Fruit fly (Drosophila melanogaster) whole organism, embryonic: ENCODE measurements around the gene CG6574.

Experiments
- ATbp ChIP-seq: fragments of 200-800 bp; sonication (Bioruptor generic); optimal IDR thresholded peaks from 2 replicates; lab custom pipeline; 2017; ENCODE audit warnings: missing biosample characterization, mild to moderate bottlenecking, missing genetic modification characterization, missing genetic modification reagents
- CG10543 ChIP-seq: fragments of 200-800 bp; sonication (Bioruptor generic); optimal IDR thresholded peaks from 3 replicates; lab custom pipeline; 2017; ENCODE audit warnings: missing biosample characterization, mild to moderate bottlenecking, missing genetic modification characterization, moderate library complexity
- CG12155 ChIP-seq: fragments of 200-800 bp; sonication (Bioruptor generic); optimal IDR thresholded peaks from 3 replicates; lab custom pipeline; 2016; ENCODE audit warnings: missing biosample characterization, missing genetic modification characterization
- CG13624 ChIP-seq: fragments of 200-800 bp; sonication (Bioruptor generic); optimal IDR thresholded peaks from 2 replicates; lab custom pipeline; 2016; ENCODE audit warnings: missing biosample characterization, missing genetic modification characterization
- CG14441 ChIP-seq: fragments of 200-800 bp; sonication (Bioruptor generic); IDR thresholded peaks from 2 replicates; pipeline ENCODE4 v1.3.6; 2022; ENCODE audit warnings: missing biosample characterization, missing genetic modification characterization
- CG15601 ChIP-seq: fragments of 200-800 bp; sonication (Bioruptor generic); optimal IDR thresholded peaks from 3 replicates; lab custom pipeline; 2019; ENCODE audit warnings: missing biosample characterization, mild to moderate bottlenecking, missing genetic modification characterization, moderate library complexity
- CG16779 ChIP-seq: fragments of 200-800 bp; sonication (Bioruptor generic); IDR thresholded peaks from 2 replicates; pipeline ENCODE4 v1.3.6; 2022; ENCODE audit warnings: missing biosample characterization, missing genetic modification characterization
- CG17385 ChIP-seq: fragments of 200-800 bp; sonication (Bioruptor generic); optimal IDR thresholded peaks from 3 replicates; lab custom pipeline; 2018; ENCODE audit warnings: missing biosample characterization, mild to moderate bottlenecking, missing genetic modification characterization
- CG17912 ChIP-seq: fragments of 200-800 bp; sonication (Bioruptor generic); optimal IDR thresholded peaks from 2 replicates; lab custom pipeline; 2018; ENCODE audit warnings: missing biosample characterization, mild to moderate bottlenecking, missing genetic modification characterization
- CG18619 ChIP-seq: fragments of 200-800 bp; sonication (Bioruptor generic); optimal IDR thresholded peaks from 3 replicates; lab custom pipeline; 2017; ENCODE audit warnings: missing biosample characterization, mild to moderate bottlenecking, missing genetic modification characterization
- CG2202 ChIP-seq: fragments of 200-800 bp; sonication (Bioruptor generic); optimal IDR thresholded peaks from 2 replicates; lab custom pipeline; 2018; ENCODE audit warnings: missing biosample characterization, mild to moderate bottlenecking, missing genetic modification characterization
- CG31365 ChIP-seq: fragments of 200-800 bp; sonication (Bioruptor generic); optimal IDR thresholded peaks from 2 replicates; lab custom pipeline; 2018; ENCODE audit warnings: missing biosample characterization, mild to moderate bottlenecking, missing genetic modification characterization
- CG31388 ChIP-seq: fragments of 200-800 bp; sonication (Bioruptor generic); optimal IDR thresholded peaks from 2 replicates; lab custom pipeline; 2016; ENCODE audit warnings: missing biosample characterization, missing genetic modification characterization
- CG3281 ChIP-seq: fragments of 200-800 bp; sonication (Bioruptor generic); optimal IDR thresholded peaks from 3 replicates; lab custom pipeline; 2017; ENCODE audit warnings: missing biosample characterization, mild to moderate bottlenecking, missing genetic modification characterization
- CG3838 ChIP-seq: fragments of 200-800 bp; sonication (Bioruptor generic); optimal IDR thresholded peaks from 3 replicates; lab custom pipeline; 2016; ENCODE audit warnings: missing biosample characterization, missing genetic modification characterization
- CG4854 ChIP-seq: fragments of 200-800 bp; sonication (Bioruptor generic); optimal IDR thresholded peaks from 2 replicates; lab custom pipeline; 2016; ENCODE audit warnings: missing biosample characterization, missing genetic modification characterization, inconsistent platforms
- CG6683 ChIP-seq: fragments of 200-800 bp; sonication (Bioruptor generic); optimal IDR thresholded peaks from 2 replicates; lab custom pipeline; 2017; ENCODE audit warnings: missing biosample characterization, mild to moderate bottlenecking, missing genetic modification characterization, missing genetic modification reagents
- CG6689 ChIP-seq: fragments of 200-800 bp; sonication (Bioruptor generic); IDR thresholded peaks from 2 replicates; pipeline ENCODE4 v1.3.6; 2022; ENCODE audit warnings: missing biosample characterization, missing genetic modification characterization
- CG7987 ChIP-seq: fragments of 200-800 bp; sonication (Bioruptor generic); optimal IDR thresholded peaks from 2 replicates; lab custom pipeline; 2018; ENCODE audit warnings: missing biosample characterization, mild to moderate bottlenecking, missing genetic modification characterization, moderate library complexity
- CG8478 ChIP-seq: fragments of >200 bp; optimal IDR thresholded peaks from 2 replicates; lab custom pipeline; 2018
- CG8924 ChIP-seq: fragments of 200-800 bp; optimal IDR thresholded peaks from 3 replicates; lab custom pipeline; 2019; ENCODE audit warnings: missing biosample characterization, mild to moderate bottlenecking, missing genetic modification characterization, moderate library complexity
- CoRest ChIP-seq: fragments of 200-800 bp; sonication (Bioruptor generic); optimal IDR thresholded peaks from 3 replicates; lab custom pipeline; 2018; ENCODE audit warnings: missing biosample characterization, mild to moderate bottlenecking, missing genetic modification characterization, moderate library complexity
- Fer2 ChIP-seq: fragments of 200-800 bp; sonication (Bioruptor generic); optimal IDR thresholded peaks from 2 replicates; lab custom pipeline; 2018; ENCODE audit warnings: missing biosample characterization, mild to moderate bottlenecking, missing genetic modification characterization, moderate library complexity
- Kr ChIP-seq: fragments of 200-800 bp; sonication (Bioruptor generic); optimal IDR thresholded peaks from 2 replicates; lab custom pipeline; 2017; ENCODE audit warnings: missing biosample characterization, mild to moderate bottlenecking, missing genetic modification characterization
- Med ChIP-seq: fragments of 200-800 bp; sonication (Bioruptor generic); peaks from one replicate; lab custom pipeline; 2016; ENCODE audit warnings: missing biosample characterization, missing genetic modification characterization, mild to moderate bottlenecking, inconsistent platforms, moderate library complexity
- Nf-YC ChIP-seq: fragments of 200-800 bp; optimal IDR thresholded peaks from 3 replicates; lab custom pipeline; 2019; ENCODE audit warnings: missing biosample characterization, mild to moderate bottlenecking, missing genetic modification characterization, moderate library complexity
- Sox102F ChIP-seq: fragments of 200-800 bp; sonication (Bioruptor generic); optimal IDR thresholded peaks from 2 replicates; lab custom pipeline; 2018; ENCODE audit warnings: missing biosample characterization, mild to moderate bottlenecking, missing genetic modification characterization, moderate library complexity
- Ssrp ChIP-seq: fragments of 200-800 bp; sonication (Bioruptor generic); optimal IDR thresholded peaks from 2 replicates; lab custom pipeline; 2018; ENCODE audit warnings: missing biosample characterization, mild to moderate bottlenecking, missing genetic modification characterization, moderate library complexity
- Tbp ChIP-seq: fragments of >200 bp; optimal IDR thresholded peaks from 2 replicates; lab custom pipeline; 2018; ENCODE audit warnings: missing biosample characterization, missing genetic modification characterization
- ato ChIP-seq: fragments of 200-800 bp; sonication (Bioruptor generic); IDR thresholded peaks from 2 replicates; pipeline ENCODE4 v1.3.6; 2022; ENCODE audit warnings: missing biosample characterization, missing genetic modification characterization; ENCODE audit not compliant: partially characterized antibody
- bsh ChIP-seq, 2 experiments: fragments of 200-800 bp; sonication (Bioruptor generic); optimal IDR thresholded peaks; 2 replicates each; lab custom pipeline; 2017 to 2018; ENCODE audit warnings: mild to moderate bottlenecking in 2 of 2, missing biosample characterization in 2 of 2, missing genetic modification characterization in 2 of 2, moderate library complexity in 1 of 2
- chinmo ChIP-seq: fragments of 200-800 bp; sonication (Bioruptor generic); IDR thresholded peaks from 4 replicates; pipeline ENCODE4 v1.3.6; 2022; ENCODE audit warnings: missing biosample characterization, missing genetic modification characterization; ENCODE audit not compliant: partially characterized antibody
- ci ChIP-seq: fragments of 200-800 bp; sonication (Bioruptor generic); IDR thresholded peaks from 3 replicates; pipeline ENCODE4 v1.3.6; 2022; ENCODE audit warnings: missing biosample characterization, missing genetic modification characterization
- crol ChIP-seq: fragments of 200-800 bp; sonication (Bioruptor generic); IDR thresholded peaks from 2 replicates; pipeline ENCODE4 v1.3.6; 2022; ENCODE audit warnings: missing biosample characterization, missing genetic modification characterization
- dmrt99B ChIP-seq: fragments of 200-800 bp; sonication (Bioruptor generic); optimal IDR thresholded peaks from 2 replicates; lab custom pipeline; 2018; ENCODE audit warnings: missing biosample characterization, mild to moderate bottlenecking, missing genetic modification characterization, moderate library complexity
- emc ChIP-seq: fragments of 200-800 bp; sonication (Bioruptor generic); optimal IDR thresholded peaks from 2 replicates; lab custom pipeline; 2016; ENCODE audit warnings: missing biosample characterization, missing genetic modification characterization
- ewg ChIP-seq: fragments of 200-800 bp; sonication (Bioruptor generic); optimal IDR thresholded peaks from 3 replicates; lab custom pipeline; 2017; ENCODE audit warnings: mild to moderate bottlenecking, missing biosample characterization, missing genetic modification reagents, missing genetic modification characterization
- her ChIP-seq: fragments of 200-800 bp; sonication (Bioruptor generic); optimal IDR thresholded peaks from 2 replicates; lab custom pipeline; 2016; ENCODE audit warnings: missing biosample characterization, missing genetic modification characterization
- jumu ChIP-seq: fragments of 200-800 bp; sonication (Bioruptor generic); optimal IDR thresholded peaks from 3 replicates; lab custom pipeline; 2016; ENCODE audit warnings: missing biosample characterization, missing genetic modification characterization
- peb ChIP-seq: fragments of 200-800 bp; sonication (Bioruptor generic); IDR thresholded peaks from 2 replicates; pipeline ENCODE4 v1.3.6; 2022; ENCODE audit warnings: missing biosample characterization, missing genetic modification characterization
- pfk ChIP-seq: fragments of 200-800 bp; sonication (Bioruptor generic); optimal IDR thresholded peaks from 2 replicates; lab custom pipeline; 2018; ENCODE audit warnings: missing biosample characterization, mild to moderate bottlenecking, missing genetic modification characterization, moderate library complexity
- pita ChIP-seq: fragments of 200-800 bp; sonication (Bioruptor generic); optimal IDR thresholded peaks from 2 replicates; lab custom pipeline; 2017; ENCODE audit warnings: missing biosample characterization, mild to moderate bottlenecking, missing genetic modification characterization
- salm ChIP-seq: fragments of 200-800 bp; sonication (Bioruptor generic); optimal IDR thresholded peaks from 2 replicates; lab custom pipeline; 2018; ENCODE audit warnings: missing biosample characterization, mild to moderate bottlenecking, missing genetic modification characterization
- sim ChIP-seq: fragments of 200-800 bp; sonication (Bioruptor generic); IDR thresholded peaks from 2 replicates; pipeline ENCODE4 v1.3.6; 2022; ENCODE audit warnings: missing biosample characterization, missing genetic modification characterization
- sisA ChIP-seq: fragments of 200-800 bp; sonication (Bioruptor generic); IDR thresholded peaks from 2 replicates; pipeline ENCODE4 v1.3.6; 2022; ENCODE audit warnings: missing biosample characterization, missing genetic modification characterization
- toy ChIP-seq: fragments of 200-800 bp; sonication (Bioruptor generic); IDR thresholded peaks from 2 replicates; pipeline ENCODE4 v1.3.6; 2022; ENCODE audit warnings: missing biosample characterization, missing genetic modification characterization
- trh ChIP-seq: fragments of 200-800 bp; sonication (Bioruptor generic); optimal IDR thresholded peaks from 2 replicates; lab custom pipeline; 2016; ENCODE audit warnings: missing biosample characterization, missing genetic modification characterization
- yki ChIP-seq: fragments of >200 bp; optimal IDR thresholded peaks from 3 replicates; lab custom pipeline; 2018
- zf30C ChIP-seq: fragments of 200-800 bp; sonication (Bioruptor generic); optimal IDR thresholded peaks from 3 replicates; lab custom pipeline; 2018; ENCODE audit warnings: missing biosample characterization, mild to moderate bottlenecking, missing genetic modification characterization
- zfh1 ChIP-seq: fragments of 200-800 bp; sonication (Bioruptor generic); IDR thresholded peaks from 3 replicates; pipeline ENCODE4 v1.3.6; 2022; ENCODE audit warnings: missing biosample characterization, missing genetic modification characterization

The CG6574 gene

dm6 chr3R:10881824-10882559 is 19.2 kb upstream of the CG6574 start, which contains the start of gene Tpc1 (continued):
- TF ChIP-seq CG17912 (GFP tag; lab: Kevin White, UChicago) (no peak), CG31365 (tag; lab: Kevin White, UChicago) (no peak), peb (GFP tag; lab: Robert Waterston, UW) (no peak), CG2202 (no peak), chinmo (peak; percentile 96), ci (GFP tag; lab: Robert Waterston, UW) (peak; percentile 50; the same call in 1 of the 3 replicates), jumu (no peak), salm (tag; lab: Kevin White, UChicago) (no peak), ATbp (GFP tag; lab: Kevin White, UChicago) (no peak), CG31388 (GFP tag; lab: Kevin White, UChicago) (no peak), toy (no peak), zf30C (GFP tag; lab: Kevin White, UChicago) (no peak), CG3281 (GFP tag; lab: Kevin White, UChicago) (peak; percentile 8), bsh (GFP tag; optimal IDR thresholded peaks at IDR 0.05; lab: Kevin White, UChicago) (peak in 1 of 2 experiments; percentile 12), pfk (GFP tag; lab: Kevin White, UChicago) (no peak), crol (GFP tag; lab: Robert Waterston, UW) (peak; percentile 67), CoRest (tag; lab: Kevin White, UChicago) (peak; percentile 62), Tbp (no peak), Kr (no peak), Fer2 (tag; lab: Kevin White, UChicago) (no peak), Sox102F (GFP tag; lab: Kevin White, UChicago) (peak; percentile 35), CG8924 (peak; percentile 10), her (GFP tag; lab: Kevin White, UChicago) (no peak), dmrt99B (tag; lab: Kevin White, UChicago) (no peak), CG17385 (peak; percentile 13), Nf-YC (peak; percentile 47), CG13624 (GFP tag; lab: Kevin White, UChicago) (peak; percentile 81), zfh1 (GFP tag; lab: Robert Waterston, UW) (0 out of 3 replicates have a peak, but pooled peaks have one; percentile 7), CG6683 (no peak), emc (GFP tag; lab: Kevin White, UChicago) (no peak), CG6689 (no peak), CG18619 (GFP tag; lab: Kevin White, UChicago) (peak; percentile 25), CG4854 (GFP tag; lab: Kevin White, UChicago) (peak; percentile 54), trh (GFP tag; lab: Kevin White, UChicago) (no peak), CG7987 (no peak), CG15601 (tag; lab: Kevin White, UChicago) (peak; percentile 48), ewg (GFP tag; lab: Kevin White, UChicago) (no peak), CG12155 (GFP tag; lab: Kevin White, UChicago) (peak; percentile 45), CG14441 (no peak), CG3838 (GFP tag; lab: Kevin White, UChicago) (no peak), CG10543 (GFP tag; lab: Kevin White, UChicago) (peak; percentile 9), pita (GFP tag; lab: Kevin White, UChicago) (no peak), CG8478 (no peak), sisA (no peak; the same call in 1 of the 2 replicates), sim (GFP tag; lab: Robert Waterston, UW) (no peak), ato (GFP tag; lab: Robert Waterston, UW) (peak; percentile 35), CG16779 (no peak), Med (GFP tag; lab: Kevin White, UChicago) (peak; percentile 82), Ssrp (peak; percentile 2), yki (lab: Kevin White, UChicago) (no peak)
